Fruit fly (Drosophila melanogaster) whole organism, prepupa: ENCODE measurements around the gene Obp93a.

Source experiments
- CG31627 ChIP-seq: fragments of 200-800 bp; sonication (Bioruptor generic); optimal IDR thresholded peaks from 3 replicates; lab custom pipeline; 2016; ENCODE audit warnings: missing biosample characterization, missing genetic modification characterization
- CG6163 ChIP-seq: fragments of 200-800 bp; sonication (Bioruptor generic); IDR thresholded peaks from 3 replicates; pipeline ENCODE4 v1.3.6; 2022; ENCODE audit warnings: missing biosample characterization, missing genetic modification characterization
- Hr38 ChIP-seq: sonication (Bioruptor generic); optimal IDR thresholded peaks from 2 replicates; lab custom pipeline; 2016; ENCODE audit warnings: missing biosample characterization, missing genetic modification characterization
- OdsH ChIP-seq: fragments of 200-800 bp; sonication (Bioruptor generic); optimal IDR thresholded peaks from 3 replicates; lab custom pipeline; 2016; ENCODE audit warnings: missing biosample characterization, missing genetic modification characterization
- vri ChIP-seq: fragments of 200-800 bp; sonication (Bioruptor generic); optimal IDR thresholded peaks from 3 replicates; lab custom pipeline; 2016; ENCODE audit warnings: missing biosample characterization, mild to moderate bottlenecking, missing genetic modification characterization

DNA sequence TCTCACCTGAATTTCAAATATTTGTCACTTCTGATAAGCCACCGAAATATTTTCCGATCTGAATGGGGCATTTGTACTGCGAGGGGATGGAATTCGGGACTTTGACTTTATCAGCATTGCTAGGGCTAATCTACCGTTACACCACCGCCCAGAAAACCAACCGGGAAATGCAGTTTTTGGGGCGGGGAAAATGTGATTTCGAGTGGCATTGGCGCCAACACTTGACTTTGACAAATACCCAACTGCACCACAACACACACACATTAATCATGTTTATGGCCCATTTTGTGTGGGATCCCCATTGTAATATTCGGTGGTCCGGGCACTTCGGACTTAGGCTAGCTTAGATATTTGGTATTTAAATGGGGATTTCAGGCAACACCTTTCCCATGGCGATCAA lies 50.6 kb downstream of the Obp93a start:
- no peak for TF ChIP-seq vri (GFP tag; lab: Kevin White, UChicago)
- TF ChIP-seq OdsH (GFP tag; lab: Kevin White, UChicago), result no peak
- no peak for TF ChIP-seq Hr38 (GFP tag; lab: Kevin White, UChicago)
- TF ChIP-seq CG31627, result no peak
- TF ChIP-seq CG6163, result no peak
